Worm (Caenorhabditis elegans): ENCODE data around the gene ostb-1.
A peak's percentile ranks its signal among the peaks of the same experiment; 100 is the strongest.

The ostb-1 gene

ce11 chrII:7889321-7889720, 25.0 kb downstream of the ostb-1 start:
- TF ChIP-seq snpc-3.4 (tag; optimal IDR thresholded peaks at IDR 0.05) = no peak
- no peak for TF ChIP-seq lsl-1 (GFP tag; optimal IDR thresholded peaks at IDR 0.05)
- peak; percentile 49 for TF ChIP-seq nhr-80 (tag; optimal IDR thresholded peaks at IDR 0.05)
- no peak for TF ChIP-seq sdz-38 (tag; optimal IDR thresholded peaks at IDR 0.05)

- peak; percentile 38 for TF ChIP-seq K12H6.12 (tag; optimal IDR thresholded peaks at IDR 0.05)
- TF ChIP-seq atf-7 (tag; optimal IDR thresholded peaks at IDR 0.05) = peak; percentile 1
- no peak for TF ChIP-seq cebp-1 (GFP tag; IDR thresholded peaks at IDR 0.05)
- peak; percentile 33 for TF ChIP-seq cebp-1 (tag; optimal IDR thresholded peaks at IDR 0.05)
- TF ChIP-seq tbp1 (GFP tag; optimal IDR thresholded peaks at IDR 0.05) = no peak
- no peak for TF ChIP-seq sdz-38 (tag; optimal IDR thresholded peaks at IDR 0.05)
- TF ChIP-seq nfyb-1 (GFP tag; IDR thresholded peaks at IDR 0.05) = 0 out of 2 replicates have a peak, but pooled peaks have one; percentile 7
- no peak for TF ChIP-seq snpc-4 (GFP tag; optimal IDR thresholded peaks at IDR 0.05)
- peak in 1 of 4 experiments; percentile 4 for TF ChIP-seq snpc-4 (tag; optimal IDR thresholded peaks at IDR 0.05)
- TF ChIP-seq hmg-1.2 (GFP tag; IDR thresholded peaks at IDR 0.05) = peak; percentile 48; the same call in 1 of the 2 replicates
- peak; percentile 62 for TF ChIP-seq nhr-80 (tag; optimal IDR thresholded peaks at IDR 0.05)
- TF ChIP-seq lin-35 (GFP tag; optimal IDR thresholded peaks at IDR 0.05) = peak in 1 of 3 experiments; percentile 65
These were observed 27.7 kb downstream of the ostb-1 start for ce11 chrII:7891869-7892615.

ce11 chrII:7892761-7893272, 28.5 kb downstream of the ostb-1 start, which contains the start of gene ptc-1:
TSS of gene ptc-1 (plus strand) at chrII:7893222.
- TF ChIP-seq egrh-3 (GFP tag; IDR thresholded peaks at IDR 0.05) (no peak), D2030.7 (GFP tag; IDR thresholded peaks at IDR 0.05) (peak; percentile 50), ceh-91 (GFP tag; IDR thresholded peaks at IDR 0.05) (peak; percentile 60), snpc-3.4 (tag; optimal IDR thresholded peaks at IDR 0.05) (peak; percentile 24), ztf-6 (GFP tag; IDR thresholded peaks at IDR 0.05) (no peak), B0019.2 (GFP tag; conservative IDR thresholded peaks at IDR 0.05) (0 out of 2 replicates have a peak, but pooled peaks have one; percentile 21), T26A5.8 (tag; optimal IDR thresholded peaks at IDR 0.05) (no peak), lin-54 (GFP tag; optimal IDR thresholded peaks at IDR 0.05) (peak; percentile 49), F57A8.1 (GFP tag; optimal IDR thresholded peaks at IDR 0.05) (no peak), dpl-1 (GFP tag; optimal IDR thresholded peaks at IDR 0.05) (peak; percentile 67), madf-6 (GFP tag; IDR thresholded peaks at IDR 0.05) (peak; percentile 91), rcor-1 (GFP tag; IDR thresholded peaks at IDR 0.05) (no peak), tlf-1 (GFP tag; optimal IDR thresholded peaks at IDR 0.05) (peak; percentile 9), lin-26 (GFP tag; IDR thresholded peaks at IDR 0.05) (no peak), hmg-1.2 (GFP tag; IDR thresholded peaks at IDR 0.05) (peak; percentile 41; the same call in 1 of the 2 replicates), efl-1 (GFP tag; optimal IDR thresholded peaks at IDR 0.05) (peak; percentile 83), dpff-1 (tag; optimal IDR thresholded peaks at IDR 0.05) (no peak), lsl-1 (GFP tag; optimal IDR thresholded peaks at IDR 0.05) (peak; percentile 78), madf-8 (GFP tag; conservative IDR thresholded peaks at IDR 0.05) (peak; percentile 62), snpc-1.1 (tag; optimal IDR thresholded peaks at IDR 0.05; ENCODE audit: insufficient read depth) (peak; percentile 55), die-1 (tag; optimal IDR thresholded peaks at IDR 0.05) (no peak), hsf-1 (GFP tag; IDR thresholded peaks at IDR 0.05) (peak; percentile 72), unc-130 (GFP tag; optimal IDR thresholded peaks at IDR 0.05) (peak; percentile 17), F39B2.1 (GFP tag; IDR thresholded peaks at IDR 0.05) (no peak), hrde-1 (tag; optimal IDR thresholded peaks at IDR 0.05; ENCODE audit: borderline replicate concordance) (no peak), ztf-22 (GFP tag; optimal IDR thresholded peaks at IDR 0.05) (no peak), nfya-2 (GFP tag; IDR thresholded peaks at IDR 0.05) (no peak), xnd-1 (tag; optimal IDR thresholded peaks at IDR 0.05) (peak; percentile 72), ztf-3 (GFP tag; optimal IDR thresholded peaks at IDR 0.05) (no peak), somi-1 (GFP tag; optimal IDR thresholded peaks at IDR 0.05) (no peak), ztf-28 (GFP tag; IDR thresholded peaks at IDR 0.05) (no peak), F33H1.4 (GFP tag; IDR thresholded peaks at IDR 0.05) (peak; percentile 49), ceh-58 (GFP tag; IDR thresholded peaks at IDR 0.05) (no peak)
